Worm (Caenorhabditis elegans): ENCODE results near the gene nhr-19.

Gene nhr-19

ce11 chrII:9560895-9561294 is 44.4 kb downstream of the nhr-19 start:
- TF ChIP-seq lin-13 (tag; optimal IDR thresholded peaks at IDR 0.05), result no peak
- TF ChIP-seq bed-3 (GFP tag; optimal IDR thresholded peaks at IDR 0.05), result no peak

ce11 chrII:9559929-9560328 is 45.4 kb downstream of the nhr-19 start, which contains the start of gene F35H8.4:
Gene F35H8.4 (minus strand): TSS chrII:9560029.
- TF ChIP-seq bed-3 (GFP tag; optimal IDR thresholded peaks at IDR 0.05), result no peak
- TF ChIP-seq nhr-28 (tag; optimal IDR thresholded peaks at IDR 0.05), result no peak
- no peak for TF ChIP-seq unc-120 (tag; optimal IDR thresholded peaks at IDR 0.05; ENCODE audit: poor library complexity, severe bottlenecking)
- TF ChIP-seq sptf-1 (tag; optimal IDR thresholded peaks at IDR 0.05), result no peak
- TF ChIP-seq drap-1 (GFP tag; optimal IDR thresholded peaks at IDR 0.05), result no peak
- TF ChIP-seq hlh-1 (tag; optimal IDR thresholded peaks at IDR 0.05), result no peak
- TF ChIP-seq M03D4.4 (tag; optimal IDR thresholded peaks at IDR 0.05), result no peak
- no peak for TF ChIP-seq nhr-2 (tag; optimal IDR thresholded peaks at IDR 0.05)
- TF ChIP-seq elt-3 (tag; optimal IDR thresholded peaks at IDR 0.05), result no peak

- TF ChIP-seq blmp-1 (tag; optimal IDR thresholded peaks at IDR 0.05), result no peak
- TF ChIP-seq ztf-11 (tag; optimal IDR thresholded peaks at IDR 0.05), result no peak
- TF ChIP-seq unc-120 (tag; optimal IDR thresholded peaks at IDR 0.05; ENCODE audit: poor library complexity, severe bottlenecking), result no peak
- TF ChIP-seq ceh-43 (GFP tag; optimal IDR thresholded peaks at IDR 0.05), result no peak
- no peak for TF ChIP-seq nhr-2 (tag; optimal IDR thresholded peaks at IDR 0.05)
- no peak for TF ChIP-seq flh-1 (GFP tag; optimal IDR thresholded peaks at IDR 0.05)
- no peak for TF ChIP-seq lsy-2 (tag; optimal IDR thresholded peaks at IDR 0.05)
- no peak for TF ChIP-seq snpc-4 (tag; optimal IDR thresholded peaks at IDR 0.05)
- no peak for TF ChIP-seq unc-62 (GFP tag; optimal IDR thresholded peaks at IDR 0.05)
- TF ChIP-seq drap-1 (GFP tag; optimal IDR thresholded peaks at IDR 0.05), result no peak
- TF ChIP-seq elt-1 (tag; optimal IDR thresholded peaks at IDR 0.05; ENCODE audit: borderline replicate concordance, insufficient read depth), result no peak
- no peak for TF ChIP-seq unc-39 (tag; optimal IDR thresholded peaks at IDR 0.05)
- no peak for TF ChIP-seq bed-3 (GFP tag; optimal IDR thresholded peaks at IDR 0.05)
- no peak for TF ChIP-seq elt-3 (tag; optimal IDR thresholded peaks at IDR 0.05)
Measured at ce11 chrII:9558906-9559305, 46.4 kb downstream of the nhr-19 start.

- peak; percentile 82 for TF ChIP-seq ces-1 (GFP tag; optimal IDR thresholded peaks at IDR 0.05)
- no peak for TF ChIP-seq mep-1 (tag; optimal IDR thresholded peaks at IDR 0.05)
- peak; percentile 8 for TF ChIP-seq lsy-2 (tag; optimal IDR thresholded peaks at IDR 0.05)
- no peak for TF ChIP-seq nhr-237 (tag; optimal IDR thresholded peaks at IDR 0.05)
- no peak for TF ChIP-seq cnd-1 (tag; optimal IDR thresholded peaks at IDR 0.05)
Measured at ce11 chrII:9557437-9558150, 47.7 kb downstream of the nhr-19 start, which contains the start of gene zfp-2. Gene zfp-2 (plus strand): TSS chrII:9557650.

ce11 chrII:9556582-9556981 is 48.7 kb downstream of the nhr-19 start:
- no peak for TF ChIP-seq ceh-83 (GFP tag; optimal IDR thresholded peaks at IDR 0.05)
- TF ChIP-seq M03D4.4 (tag; optimal IDR thresholded peaks at IDR 0.05), result no peak
- no peak for TF ChIP-seq lsy-2 (tag; optimal IDR thresholded peaks at IDR 0.05)
- TF ChIP-seq drap-1 (GFP tag; optimal IDR thresholded peaks at IDR 0.05), result no peak
- no peak for TF ChIP-seq lin-13 (tag; optimal IDR thresholded peaks at IDR 0.05)
- no peak for TF ChIP-seq lin-32 (GFP tag; optimal IDR thresholded peaks at IDR 0.05)
- TF ChIP-seq unc-120 (tag; optimal IDR thresholded peaks at IDR 0.05; ENCODE audit: poor library complexity, severe bottlenecking), result no peak
- no peak for TF ChIP-seq sem-2 (GFP tag; optimal IDR thresholded peaks at IDR 0.05)

- TF ChIP-seq elt-1 (tag; optimal IDR thresholded peaks at IDR 0.05; ENCODE audit: borderline replicate concordance, insufficient read depth), result no peak
- no peak for TF ChIP-seq ceh-39 (tag; optimal IDR thresholded peaks at IDR 0.05)
- TF ChIP-seq ham-2 (GFP tag; optimal IDR thresholded peaks at IDR 0.05), result no peak
- TF ChIP-seq mab-5 (tag; optimal IDR thresholded peaks at IDR 0.05), result no peak
- TF ChIP-seq ceh-83 (GFP tag; optimal IDR thresholded peaks at IDR 0.05), result no peak
- TF ChIP-seq nhr-237 (tag; optimal IDR thresholded peaks at IDR 0.05), result no peak
- no peak for TF ChIP-seq lsy-2 (tag; optimal IDR thresholded peaks at IDR 0.05)
- no peak for TF ChIP-seq mls-2 (tag; optimal IDR thresholded peaks at IDR 0.05)
- no peak for TF ChIP-seq mep-1 (tag; optimal IDR thresholded peaks at IDR 0.05)
- TF ChIP-seq nhr-12 (tag; optimal IDR thresholded peaks at IDR 0.05), result no peak
- no peak for TF ChIP-seq tbx-8 (GFP tag; optimal IDR thresholded peaks at IDR 0.05)
- no peak for TF ChIP-seq unc-120 (tag; optimal IDR thresholded peaks at IDR 0.05; ENCODE audit: poor library complexity, severe bottlenecking)
- TF ChIP-seq sptf-1 (tag; optimal IDR thresholded peaks at IDR 0.05), result no peak
- no peak for TF ChIP-seq pha-4 (tag; optimal IDR thresholded peaks at IDR 0.05)
- no peak for TF ChIP-seq snpc-4 (tag; optimal IDR thresholded peaks at IDR 0.05)
- no peak for TF ChIP-seq drap-1 (GFP tag; optimal IDR thresholded peaks at IDR 0.05)
- TF ChIP-seq zip-8 (tag; optimal IDR thresholded peaks at IDR 0.05), result no peak
- no peak for TF ChIP-seq blmp-1 (tag; optimal IDR thresholded peaks at IDR 0.05)
Measured at ce11 chrII:9554925-9555553, 50.3 kb downstream of the nhr-19 start, which contains the start of gene F35H8.2. Gene F35H8.2 (plus strand): TSS chrII:9555503.
